Fruit fly (Drosophila melanogaster) whole organism, wandering third instar larva: ENCODE measurements around the gene CG8671.

ENCODE experiments used
- Dfd ChIP-seq: fragments of >200 bp; optimal IDR thresholded peaks from 2 replicates; lab custom pipeline; 2017; ENCODE audit warnings: missing biosample characterization, missing genetic modification characterization
- Hr78 ChIP-seq: fragments of >200 bp; optimal IDR thresholded peaks from 2 replicates; lab custom pipeline; 2017; ENCODE audit warnings: missing biosample characterization, missing genetic modification characterization
- Sp1 ChIP-seq: fragments of 200-800 bp; sonication (Bioruptor generic); optimal IDR thresholded peaks from 3 replicates; lab custom pipeline; 2019; ENCODE audit warnings: missing biosample characterization, mild to moderate bottlenecking, missing genetic modification characterization, moderate library complexity
- Vsx2 ChIP-seq: fragments of 200-300, 225-300 bp; sonication (Bioruptor generic); optimal IDR thresholded peaks from 2 replicates; lab custom pipeline; 2018; ENCODE audit warnings: missing biosample characterization, missing genetic modification characterization; ENCODE audit not compliant: partially characterized antibody
- dl ChIP-seq, 2 experiments: fragments of 175-275, 200-275 bp in 1 of 2; fragments of 200-275 bp in 1 of 2; sonication (Bioruptor generic); optimal IDR thresholded peaks; lab custom pipeline; 2018; ENCODE audit warnings: mild to moderate bottlenecking in 2 of 2, missing biosample characterization in 2 of 2, missing genetic modification characterization in 2 of 2, moderate library complexity in 2 of 2; ENCODE audit not compliant: partially characterized antibody in 2 of 2, insufficient read depth in 1 of 2
- fru ChIP-seq: fragments of 200-800 bp; sonication (Bioruptor generic); optimal IDR thresholded peaks from 3 replicates; lab custom pipeline; 2016; ENCODE audit warnings: missing biosample characterization, mild to moderate bottlenecking, missing genetic modification characterization
- h ChIP-seq: fragments of 200-800 bp; sonication (Bioruptor generic); optimal IDR thresholded peaks from 3 replicates; lab custom pipeline; 2016; ENCODE audit warnings: missing biosample characterization, mild to moderate bottlenecking, missing genetic modification characterization
- pan ChIP-seq: fragments of >200 bp; optimal IDR thresholded peaks from 2 replicates; lab custom pipeline; 2017
- psq ChIP-seq: fragments of 200-800 bp; sonication (Bioruptor generic); optimal IDR thresholded peaks from 3 replicates; lab custom pipeline; 2017; ENCODE audit warnings: missing biosample characterization, mild to moderate bottlenecking, missing genetic modification characterization, moderate library complexity
- sage ChIP-seq: fragments of 200-800 bp; sonication (Bioruptor generic); optimal IDR thresholded peaks from 2 replicates; lab custom pipeline; 2016; ENCODE audit warnings: missing biosample characterization, mild to moderate bottlenecking, missing genetic modification characterization

DNA sequence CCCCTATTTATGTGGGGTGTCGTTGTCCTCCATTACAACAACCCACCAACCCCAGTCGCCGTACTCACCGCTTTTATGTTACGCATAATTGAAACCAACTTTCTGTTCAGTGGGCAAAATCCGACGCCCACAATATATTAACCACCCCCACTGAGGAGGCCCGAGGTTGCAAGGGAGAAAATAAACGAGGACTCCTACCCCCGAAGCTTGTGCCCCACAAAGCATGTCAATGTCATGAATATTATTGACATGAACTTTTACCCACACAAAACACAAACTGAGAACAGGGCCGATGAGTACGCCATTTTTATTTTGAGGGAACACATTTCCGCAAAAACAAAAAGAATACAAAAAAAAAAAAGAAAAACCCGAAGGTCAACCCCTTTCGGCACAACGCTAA is 14.8 kb upstream of the CG8671 start:
- no peak for TF ChIP-seq h (GFP tag; lab: Kevin White, UChicago)
- TF ChIP-seq Hr78: no peak
- TF ChIP-seq sage: no peak
- TF ChIP-seq pan (lab: Kevin White, UChicago): no peak
- TF ChIP-seq fru (GFP tag; lab: Kevin White, UChicago): no peak
- TF ChIP-seq Dfd: no peak
- no peak for TF ChIP-seq psq
- no peak for TF ChIP-seq Vsx2 (GFP tag; lab: Kevin White, UChicago)
- no peak for TF ChIP-seq Sp1 (GFP tag; lab: Kevin White, UChicago)
- no peak for TF ChIP-seq dl (GFP tag; optimal IDR thresholded peaks at IDR 0.05; lab: Kevin White, UChicago; ENCODE audit: insufficient read depth in 1 of 2, partially characterized antibody in 2 of 2)
